Worm (Caenorhabditis elegans): ENCODE data around the gene ndub-5.

ce11 chrII:5649236-5650004 lies 41.7 kb downstream of the ndub-5 start, which contains the start of the genes sam-4, F59E12.17 and zyg-1:
- TF ChIP-seq klf-2 (GFP tag; conservative IDR thresholded peaks at IDR 0.05), result no peak
- no peak for TF ChIP-seq flt-1 (GFP tag; IDR thresholded peaks at IDR 0.05)
- no peak for TF ChIP-seq med-1 (GFP tag; optimal IDR thresholded peaks at IDR 0.05; ENCODE audit: insufficient read depth)
- TF ChIP-seq cog-1 (tag; optimal IDR thresholded peaks at IDR 0.05), result no peak
- TF ChIP-seq ref-1 (GFP tag; conservative IDR thresholded peaks at IDR 0.05), result no peak
- TF ChIP-seq tab-1 (GFP tag; IDR thresholded peaks at IDR 0.05), result no peak
- TF ChIP-seq T22C8.4 (GFP tag; IDR thresholded peaks at IDR 0.05), result no peak
- TF ChIP-seq ztf-29 (GFP tag; IDR thresholded peaks at IDR 0.05), result no peak
- no peak for TF ChIP-seq ztf-23 (GFP tag; IDR thresholded peaks at IDR 0.05)

Measured in whole organism, midembryonic.